Worm (Caenorhabditis elegans) whole organism, L4 larva: ENCODE results near the gene sre-52.

Source experiments
- D1046.2 ChIP-seq: fragments of 200-800 bp; sonication (Bioruptor generic); IDR thresholded peaks from 2 replicates; pipeline ENCODE4 v1.3.6; 2022; ENCODE audit warnings: missing genetic modification characterization, missing compliant biosample characterization
- F26F4.8 ChIP-seq: fragments of 200-800 bp; sonication (Bioruptor generic); conservative IDR thresholded peaks from 2 replicates; pipeline ENCODE4 v1.3.6; 2022; ENCODE audit warnings: missing genetic modification characterization, missing compliant biosample characterization
- F37D6.2 ChIP-seq: sonication (generic microtip); optimal IDR thresholded peaks from 2 replicates; lab custom pipeline; 2016; ENCODE audit warnings: mild to moderate bottlenecking, missing genetic modification characterization, missing compliant biosample characterization
- F49E8.2 ChIP-seq: sonication (generic microtip); optimal IDR thresholded peaks from 2 replicates; lab custom pipeline; 2016; ENCODE audit warnings: missing compliant biosample characterization, mild to moderate bottlenecking, missing genetic modification characterization, borderline replicate concordance
- Y105C5A.15 ChIP-seq: fragments of 200-800 bp; sonication (Bioruptor generic); IDR thresholded peaks from 2 replicates; pipeline ENCODE4 v1.3.6; 2022; ENCODE audit warnings: missing genetic modification characterization, missing compliant biosample characterization
- Y5F2A.4 ChIP-seq: fragments of 200-800 bp; sonication (Bioruptor generic); optimal IDR thresholded peaks from 2 replicates; lab custom pipeline; 2018; ENCODE audit warnings: mild to moderate bottlenecking, missing genetic modification characterization, missing compliant biosample characterization
- aha-1 ChIP-seq: fragments of 150-350 bp; peaks from one replicate; lab custom pipeline; 2014; ENCODE audit warnings: missing biosample characterization, missing genetic modification characterization
- aly-2 ChIP-seq: sonication (generic microtip); optimal IDR thresholded peaks from 2 replicates; lab custom pipeline; 2018; ENCODE audit warnings: missing biosample characterization, missing genetic modification characterization
- arid-1 ChIP-seq: fragments of 200-800 bp; sonication (Bioruptor generic); conservative IDR thresholded peaks from 2 replicates; pipeline ENCODE4 v1.3.6; 2022; ENCODE audit warnings: missing genetic modification reagents, missing genetic modification characterization, missing compliant biosample characterization
- ceh-28 ChIP-seq: fragments of 150-350 bp; optimal IDR thresholded peaks from 2 replicates; lab custom pipeline; 2014; ENCODE audit warnings: missing biosample characterization, missing genetic modification reagents, missing genetic modification characterization
- ceh-82 ChIP-seq: sonication (generic microtip); optimal IDR thresholded peaks from 2 replicates; lab custom pipeline; 2017; ENCODE audit warnings: missing biosample characterization, missing genetic modification characterization
- daf-12 ChIP-seq: fragments of 150-350 bp; optimal IDR thresholded peaks from 2 replicates; lab custom pipeline; 2014; ENCODE audit warnings: missing biosample characterization, missing genetic modification reagents, missing genetic modification characterization
- daf-19 ChIP-seq: fragments of 200-800 bp; sonication (Bioruptor generic); conservative IDR thresholded peaks from 2 replicates; pipeline ENCODE4 v1.3.6; 2022; ENCODE audit warnings: missing genetic modification characterization, missing compliant biosample characterization
- dmd-6 ChIP-seq: fragments of 200-800 bp; sonication (Bioruptor generic); IDR thresholded peaks from 2 replicates; pipeline ENCODE4 v1.3.6; 2022; ENCODE audit warnings: missing genetic modification reagents, missing genetic modification characterization, missing compliant biosample characterization
- dmd-8 ChIP-seq: fragments of 200-800 bp; sonication (Bioruptor generic); IDR thresholded peaks from 2 replicates; pipeline ENCODE4 v1.3.6; 2022; ENCODE audit warnings: missing genetic modification characterization, missing compliant biosample characterization
- dmd-9 ChIP-seq: fragments of 200-800 bp; sonication (Bioruptor generic); IDR thresholded peaks from 2 replicates; pipeline ENCODE4 v1.3.6; 2022; ENCODE audit warnings: missing genetic modification reagents, missing genetic modification characterization, missing compliant biosample characterization
- duxl-1 ChIP-seq: sonication (generic microtip); optimal IDR thresholded peaks from 2 replicates; lab custom pipeline; 2016; ENCODE audit warnings: mild to moderate bottlenecking, missing genetic modification characterization, moderate library complexity, missing compliant biosample characterization; ENCODE audit not compliant: poor library complexity
- egl-27 ChIP-seq: sonication (generic microtip); optimal IDR thresholded peaks from 3 replicates; lab custom pipeline; 2017; ENCODE audit warnings: missing biosample characterization, missing genetic modification reagents, missing genetic modification characterization
- fkh-10 ChIP-seq: fragments of 150-350 bp; optimal IDR thresholded peaks from 2 replicates; lab custom pipeline; 2014; ENCODE audit warnings: missing biosample characterization, missing genetic modification reagents, missing genetic modification characterization
- fos-1 ChIP-seq: fragments of 150-350 bp; optimal IDR thresholded peaks from 2 replicates; lab custom pipeline; 2014; ENCODE audit warnings: missing biosample characterization, missing genetic modification characterization
- gei-8 ChIP-seq: fragments of 200-800 bp; sonication (Bioruptor generic); optimal IDR thresholded peaks from 2 replicates; lab custom pipeline; 2018; ENCODE audit warnings: mild to moderate bottlenecking, missing genetic modification characterization, missing compliant biosample characterization
- jun-1 ChIP-seq: fragments of 150-350 bp; optimal IDR thresholded peaks from 2 replicates; lab custom pipeline; 2014; ENCODE audit warnings: missing biosample characterization, missing genetic modification reagents, missing genetic modification characterization
- lim-7 ChIP-seq: fragments of 200-800 bp; sonication (Bioruptor generic); IDR thresholded peaks from 2 replicates; pipeline ENCODE4 v1.3.6; 2022; ENCODE audit warnings: missing genetic modification characterization, missing compliant biosample characterization
- lin-1 ChIP-seq: fragments of 200-800 bp; sonication (Bioruptor generic); IDR thresholded peaks from 2 replicates; pipeline ENCODE4 v1.3.6; 2022; ENCODE audit warnings: missing genetic modification reagents, missing genetic modification characterization, missing compliant biosample characterization
- lin-29 ChIP-seq: fragments of 200-800 bp; sonication (Bioruptor generic); IDR thresholded peaks from 2 replicates; pipeline ENCODE4 v1.3.6; 2022; ENCODE audit warnings: missing genetic modification reagents, missing genetic modification characterization, missing compliant biosample characterization
- lin-39 ChIP-seq: fragments of 150-350 bp; optimal IDR thresholded peaks from 2 replicates; lab custom pipeline; 2014; ENCODE audit warnings: missing biosample characterization, missing genetic modification reagents, missing genetic modification characterization
- mdl-1 ChIP-seq, 2 experiments: fragments of 150-350 bp in 1 of 2; sonication (generic microtip) in 1 of 2; optimal IDR thresholded peaks; 2 replicates each; lab custom pipeline; 2014 to 2017; ENCODE audit warnings: missing biosample characterization in 2 of 2, missing genetic modification characterization in 2 of 2
- mxl-3 ChIP-seq: fragments of 200-800 bp; sonication (Bioruptor generic); optimal IDR thresholded peaks from 2 replicates; lab custom pipeline; 2018; ENCODE audit warnings: mild to moderate bottlenecking, missing genetic modification characterization, missing compliant biosample characterization
- nhr-10 ChIP-seq: fragments of 150-350 bp; optimal IDR thresholded peaks from 2 replicates; lab custom pipeline; 2014; ENCODE audit warnings: missing biosample characterization, missing genetic modification characterization
- nhr-102 ChIP-seq: sonication (generic microtip); optimal IDR thresholded peaks from 2 replicates; lab custom pipeline; 2016; ENCODE audit warnings: mild to moderate bottlenecking, missing genetic modification characterization, moderate library complexity, missing compliant biosample characterization
- nhr-111 ChIP-seq: fragments of 200-800 bp; sonication (Bioruptor generic); optimal IDR thresholded peaks from 2 replicates; lab custom pipeline; 2018; ENCODE audit warnings: mild to moderate bottlenecking, missing genetic modification characterization, missing compliant biosample characterization
- nhr-25 ChIP-seq: sonication (generic microtip); optimal IDR thresholded peaks from 2 replicates; lab custom pipeline; 2017; ENCODE audit warnings: missing genetic modification characterization, mild to moderate bottlenecking, missing compliant biosample characterization, antibody characterized with exemption, moderate library complexity, borderline replicate concordance; ENCODE audit not compliant: insufficient read depth
- nhr-42 ChIP-seq: fragments of 200-800 bp; sonication (Bioruptor generic); IDR thresholded peaks from 2 replicates; pipeline ENCODE4 v1.3.6; 2022; ENCODE audit warnings: missing genetic modification characterization, missing compliant biosample characterization
- nhr-76 ChIP-seq: fragments of 150-350 bp; optimal IDR thresholded peaks from 2 replicates; lab custom pipeline; 2014; ENCODE audit warnings: missing biosample characterization, missing genetic modification characterization
- pqm-1 ChIP-seq: sonication (generic microtip); optimal IDR thresholded peaks from 2 replicates; lab custom pipeline; 2017; ENCODE audit warnings: missing biosample characterization, missing genetic modification characterization
- saeg-2 ChIP-seq: fragments of 200-800 bp; sonication (Bioruptor generic); IDR thresholded peaks from 2 replicates; pipeline ENCODE4 v1.3.6; 2022; ENCODE audit warnings: missing genetic modification reagents, missing genetic modification characterization, missing compliant biosample characterization
- sdz-12 ChIP-seq: fragments of 200-800 bp; sonication (Bioruptor generic); optimal IDR thresholded peaks from 2 replicates; lab custom pipeline; 2018; ENCODE audit warnings: mild to moderate bottlenecking, missing genetic modification characterization, missing compliant biosample characterization
- snpc-4 ChIP-seq: fragments of 150-350 bp; optimal IDR thresholded peaks from 2 replicates; lab custom pipeline; 2014; ENCODE audit warnings: missing biosample characterization, missing genetic modification characterization
- spr-1 ChIP-seq: sonication (generic microtip); optimal IDR thresholded peaks from 2 replicates; lab custom pipeline; 2016; ENCODE audit warnings: mild to moderate bottlenecking, missing genetic modification characterization, missing compliant biosample characterization
- tag-97 ChIP-seq: fragments of 200-800 bp; sonication (Bioruptor generic); IDR thresholded peaks from 2 replicates; pipeline ENCODE4 v1.3.6; 2022; ENCODE audit warnings: missing genetic modification characterization, missing compliant biosample characterization
- unc-130 ChIP-seq: sonication (generic microtip); optimal IDR thresholded peaks from 2 replicates; lab custom pipeline; 2016; ENCODE audit warnings: missing genetic modification reagents, missing genetic modification characterization, missing compliant biosample characterization
- unc-62 ChIP-seq, 3 experiments: fragments of 150-350 bp in 1 of 3; sonication (generic microtip); optimal IDR thresholded peaks in 2 of 3; peaks in 1 of 3; 1 replicate in 1 of 3; 2 replicates in 2 of 3; lab custom pipeline; 2014 to 2017; ENCODE audit warnings: missing biosample characterization in 3 of 3, missing genetic modification characterization in 3 of 3, missing genetic modification reagents in 3 of 3, missing genotype in 1 of 3
- vab-7 ChIP-seq: fragments of 200-800 bp; sonication (Bioruptor generic); IDR thresholded peaks from 2 replicates; pipeline ENCODE4 v1.3.6; 2022; ENCODE audit warnings: missing genetic modification reagents, missing genetic modification characterization, missing compliant biosample characterization
- zfp-3 ChIP-seq: fragments of 200-800 bp; sonication (Bioruptor generic); conservative IDR thresholded peaks from 2 replicates; pipeline ENCODE4 v1.3.6; 2022; ENCODE audit warnings: missing genetic modification reagents, missing genetic modification characterization, missing compliant biosample characterization
- ztf-7 ChIP-seq: fragments of 150-350 bp; optimal IDR thresholded peaks from 2 replicates; lab custom pipeline; 2014; ENCODE audit warnings: missing biosample characterization, missing genetic modification characterization

sre-52 gene

ce11 chrII:12324159-12324558, 11.4 kb upstream of the sre-52 start, which contains the start of gene sre-56:
TSS of gene sre-56 (plus strand) at chrII:12324459.
- TF ChIP-seq aha-1 (tag; lab: Kevin White, UChicago) = peak; percentile 51
- no peak for TF ChIP-seq ztf-7 (tag; lab: Kevin White, UChicago)

- no peak for TF ChIP-seq F49E8.2 (tag; lab: Kevin White, UChicago)
Observed at ce11 chrII:12328994-12329393, 6.5 kb upstream of the sre-52 start, which contains the start of gene sre-55. TSS of gene sre-55 (plus strand) at chrII:12329294.

- TF ChIP-seq daf-12 (tag; lab: Kevin White, UChicago) = no peak
- TF ChIP-seq tag-97 (GFP tag; lab: Robert Waterston, UW) = no peak
Observed at ce11 chrII:12332624-12333023, 2.9 kb upstream of the sre-52 start, which contains the start of gene sre-54. TSS of gene sre-54 (plus strand) at chrII:12332924.

- TF ChIP-seq unc-62 (GFP tag; optimal IDR thresholded peaks at IDR 0.05 in 1 of 2; lab: Kevin White, UChicago) (no peak), unc-62 (tag; optimal IDR thresholded peaks at IDR 0.05; lab: Kevin White, UChicago) (no peak), dmd-8 (GFP tag; lab: Robert Waterston, UW) (no peak), Y5F2A.4 (GFP tag; lab: Kevin White, UChicago) (no peak), lin-39 (tag; lab: Kevin White, UChicago) (no peak), ceh-28 (tag; lab: Kevin White, UChicago) (peak; percentile 46), lim-7 (GFP tag; lab: Robert Waterston, UW) (no peak), Y105C5A.15 (GFP tag; lab: Robert Waterston, UW) (no peak), egl-27 (tag; lab: Kevin White, UChicago) (no peak), dmd-6 (GFP tag; lab: Robert Waterston, UW) (no peak), aha-1 (tag; lab: Kevin White, UChicago) (peak; percentile 98), sdz-12 (no peak), gei-8 (GFP tag; lab: Kevin White, UChicago) (no peak), snpc-4 (tag; lab: Kevin White, UChicago) (no peak), vab-7 (GFP tag; lab: Robert Waterston, UW) (no peak), pqm-1 (tag; lab: Kevin White, UChicago) (no peak), nhr-76 (tag; lab: Kevin White, UChicago) (no peak), mdl-1 (tag; optimal IDR thresholded peaks at IDR 0.05; lab: Kevin White, UChicago) (peak in 1 of 2 experiments; percentile 57), nhr-25 (tag; lab: Kevin White, UChicago) (peak; percentile 27), fos-1 (tag; lab: Kevin White, UChicago) (no peak), nhr-42 (no peak), F49E8.2 (tag; lab: Kevin White, UChicago) (no peak), lin-29 (GFP tag; lab: Robert Waterston, UW) (no peak), F37D6.2 (tag; lab: Kevin White, UChicago) (no peak), arid-1 (GFP tag; lab: Robert Waterston, UW) (no peak), aly-2 (no peak), duxl-1 (tag; lab: Kevin White, UChicago) (peak; percentile 78), nhr-102 (tag; lab: Kevin White, UChicago) (no peak), D1046.2 (GFP tag; lab: Robert Waterston, UW) (no peak), ceh-82 (no peak), nhr-10 (tag; lab: Kevin White, UChicago) (no peak), F26F4.8 (GFP tag; lab: Robert Waterston, UW) (no peak), mxl-3 (GFP tag; lab: Kevin White, UChicago) (no peak), unc-130 (GFP tag; lab: Kevin White, UChicago) (no peak), saeg-2 (GFP tag; lab: Robert Waterston, UW) (no peak), fkh-10 (GFP tag; lab: Kevin White, UChicago) (no peak), nhr-111 (no peak), jun-1 (tag; lab: Kevin White, UChicago) (no peak), spr-1 (tag; lab: Kevin White, UChicago) (no peak), daf-12 (tag; lab: Kevin White, UChicago) (no peak), zfp-3 (GFP tag; lab: Robert Waterston, UW) (no peak), dmd-9 (GFP tag; lab: Robert Waterston, UW) (no peak), lin-1 (GFP tag; lab: Robert Waterston, UW) (no peak), daf-19 (no peak)
Observed at ce11 chrII:12339152-12339551, 3.6 kb downstream of the sre-52 start.
